Fruit fly (Drosophila melanogaster) whole organism, adult: ENCODE results near the gene CG1703.

Experiments used
- CG11617 ChIP-seq: fragments of 200-800 bp; sonication (Bioruptor generic); optimal IDR thresholded peaks from 2 replicates; lab custom pipeline; 2017; ENCODE audit warnings: mild to moderate bottlenecking, missing biosample characterization, missing genetic modification reagents, missing genetic modification characterization
- CG12768 ChIP-seq: fragments of 200-800 bp; sonication (Bioruptor generic); optimal IDR thresholded peaks from 2 replicates; lab custom pipeline; 2017; ENCODE audit warnings: missing biosample characterization, missing genetic modification characterization, mild to moderate bottlenecking, moderate library complexity, missing genetic modification reagents
- CG14711 ChIP-seq: fragments of 200-800 bp; sonication (Bioruptor generic); optimal IDR thresholded peaks from 2 replicates; lab custom pipeline; 2018; ENCODE audit warnings: missing biosample characterization, mild to moderate bottlenecking, missing genetic modification characterization, moderate library complexity
- CG1620 ChIP-seq: fragments of 200-800 bp; sonication (Bioruptor generic); optimal IDR thresholded peaks from 2 replicates; lab custom pipeline; 2016; ENCODE audit warnings: missing biosample characterization, missing genetic modification characterization
- CG33017 ChIP-seq: fragments of 200-800 bp; sonication (Bioruptor generic); optimal IDR thresholded peaks from 2 replicates; lab custom pipeline; 2018; ENCODE audit warnings: missing biosample characterization, mild to moderate bottlenecking, missing genetic modification characterization, moderate library complexity
- CG5204 ChIP-seq: fragments of 200-800 bp; sonication (Bioruptor generic); optimal IDR thresholded peaks from 2 replicates; lab custom pipeline; 2016; ENCODE audit warnings: missing biosample characterization, missing genetic modification characterization
- Crg-1 ChIP-seq: fragments of 200-800 bp; sonication (Bioruptor generic); optimal IDR thresholded peaks from 2 replicates; lab custom pipeline; 2016; ENCODE audit warnings: missing biosample characterization, missing genetic modification characterization
- Hr96 ChIP-seq: fragments of 200-800 bp; sonication (Bioruptor generic); optimal IDR thresholded peaks from 2 replicates; lab custom pipeline; 2016; ENCODE audit warnings: missing biosample characterization, missing genetic modification characterization
- Mnt ChIP-seq: fragments of 200-800 bp; sonication (Bioruptor generic); optimal IDR thresholded peaks from 2 replicates; lab custom pipeline; 2016; ENCODE audit warnings: missing biosample characterization, mild to moderate bottlenecking, missing genetic modification characterization
- cic ChIP-seq: fragments of 200-800 bp; sonication (Bioruptor generic); optimal IDR thresholded peaks from 2 replicates; lab custom pipeline; 2017; ENCODE audit warnings: missing biosample characterization, mild to moderate bottlenecking, missing genetic modification characterization, moderate library complexity
- kay ChIP-seq: fragments of 200-800 bp; sonication (Bioruptor generic); peaks from one replicate; lab custom pipeline; 2016; ENCODE audit warnings: missing biosample characterization, missing genetic modification characterization, borderline replicate concordance
- ovo ChIP-seq: fragments of 200-800 bp; sonication (Bioruptor generic); optimal IDR thresholded peaks from 2 replicates; lab custom pipeline; 2016; ENCODE audit warnings: missing biosample characterization, missing genetic modification characterization
- pad ChIP-seq: fragments of 200-800 bp; sonication (Bioruptor generic); optimal IDR thresholded peaks from 3 replicates; lab custom pipeline; 2017; ENCODE audit warnings: missing biosample characterization, missing genetic modification characterization, mild to moderate bottlenecking, moderate library complexity, missing genetic modification reagents

DNA sequence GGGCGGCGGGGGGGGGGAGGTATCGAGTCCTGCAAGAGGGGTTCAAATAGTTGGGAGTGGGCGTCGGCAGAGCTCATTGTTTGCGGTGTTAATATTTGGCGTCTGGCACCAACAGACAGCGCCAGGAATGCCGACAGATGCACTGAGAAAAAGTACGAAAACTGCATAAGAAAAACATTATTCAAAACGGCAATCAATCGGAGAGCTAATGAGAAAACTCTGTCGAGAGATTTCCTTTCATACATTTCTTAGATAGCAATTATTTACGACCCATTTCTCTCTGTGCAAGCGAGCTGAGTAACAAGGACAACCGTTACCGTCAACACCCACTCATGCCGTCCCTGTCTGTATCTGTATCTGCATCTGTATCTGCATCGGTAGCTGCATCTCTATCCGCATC is 52.3 kb downstream of the CG1703 start:
- TF ChIP-seq CG12768 (GFP tag; lab: Kevin White, UChicago) (no peak), CG11617 (GFP tag; lab: Kevin White, UChicago) (no peak), cic (GFP tag; lab: Kevin White, UChicago) (no peak), CG1620 (GFP tag; lab: Kevin White, UChicago) (no peak), Crg-1 (GFP tag; lab: Kevin White, UChicago) (no peak), ovo (GFP tag; lab: Kevin White, UChicago) (no peak), CG33017 (no peak), kay (GFP tag; lab: Kevin White, UChicago) (no peak), CG14711 (no peak), Hr96 (GFP tag; lab: Kevin White, UChicago) (no peak), pad (GFP tag; lab: Kevin White, UChicago) (no peak), CG5204 (no peak), Mnt (no peak)
